Worm (Caenorhabditis elegans) whole organism, young adult: Measurements from ENCODE around the gene glb-17.

Source experiments
- ccch-3 ChIP-seq: fragments of 200-800 bp; sonication (Bioruptor generic); optimal IDR thresholded peaks from 2 replicates; lab custom pipeline; 2018; ENCODE audit warnings: mild to moderate bottlenecking, missing genetic modification characterization, missing compliant biosample characterization
- let-526 ChIP-seq: fragments of 200-800 bp; sonication (Bioruptor generic); IDR thresholded peaks from 2 replicates; pipeline ENCODE4 v1.3.6; 2022; ENCODE audit warnings: missing genetic modification reagents, missing genetic modification characterization, missing compliant biosample characterization
- nfyb-1 ChIP-seq: fragments of 200-800 bp; sonication (Bioruptor generic); IDR thresholded peaks from 2 replicates; pipeline ENCODE4 v1.3.6; 2022; ENCODE audit warnings: missing genetic modification reagents, missing genetic modification characterization, missing compliant biosample characterization
- nhr-179 ChIP-seq: sonication (generic microtip); optimal IDR thresholded peaks from 2 replicates; lab custom pipeline; 2016; ENCODE audit warnings: mild to moderate bottlenecking, missing genetic modification characterization, missing compliant biosample characterization
- sdz-38 ChIP-seq: sonication (generic microtip); optimal IDR thresholded peaks from 2 replicates; lab custom pipeline; 2016; ENCODE audit warnings: missing genotype, missing genetic modification characterization, missing compliant biosample characterization
- sea-2 ChIP-seq: fragments of 200-800 bp; sonication (Bioruptor generic); IDR thresholded peaks from 2 replicates; pipeline ENCODE4 v1.3.6; 2022; ENCODE audit warnings: missing genetic modification characterization, missing compliant biosample characterization
- snpc-1.3 ChIP-seq: sonication (generic microtip); optimal IDR thresholded peaks from 2 replicates; lab custom pipeline; 2017; ENCODE audit warnings: missing genetic modification characterization, mild to moderate bottlenecking, missing compliant biosample characterization, antibody characterized with exemption, moderate library complexity, missing genotype, missing genetic modification reagents; ENCODE audit not compliant: insufficient read depth
- unc-62 ChIP-seq: fragments of 150-350 bp; optimal IDR thresholded peaks from 2 replicates; lab custom pipeline; 2014; ENCODE audit warnings: missing biosample characterization, missing genetic modification reagents, missing genetic modification characterization
- ztf-6 ChIP-seq: fragments of 200-800 bp; sonication (Bioruptor generic); IDR thresholded peaks from 2 replicates; pipeline ENCODE4 v1.3.6; 2022; ENCODE audit warnings: missing genetic modification reagents, missing genetic modification characterization, missing compliant biosample characterization

ce11 chrX:9584333-9584732 lies 7.5 kb upstream of the glb-17 start, which contains the start of gene gpx-5:
- TF ChIP-seq nfyb-1 (GFP tag; lab: Robert Waterston, UW) (no peak), nhr-179 (tag; lab: Kevin White, UChicago) (no peak), sdz-38 (tag; lab: Kevin White, UChicago) (no peak), unc-62 (GFP tag; lab: Kevin White, UChicago) (no peak), snpc-1.3 (tag; lab: Kevin White, UChicago) (no peak), let-526 (GFP tag; lab: Robert Waterston, UW) (no peak), ccch-3 (no peak), ztf-6 (GFP tag; lab: Robert Waterston, UW) (no peak), sea-2 (GFP tag; lab: Robert Waterston, UW) (no peak)
